Fruit fly (Drosophila melanogaster) whole organism, embryonic: ENCODE measurements around the gene CG1092.

Experiments used
- Abd-B ChIP-seq: fragments of 200-800 bp; sonication (Bioruptor generic); optimal IDR thresholded peaks from 2 replicates; lab custom pipeline; 2018; ENCODE audit warnings: missing biosample characterization, mild to moderate bottlenecking, missing genetic modification characterization, moderate library complexity
- CG13894 ChIP-seq: fragments of 200-800 bp; sonication (Bioruptor generic); optimal IDR thresholded peaks from 3 replicates; lab custom pipeline; 2018; ENCODE audit warnings: missing biosample characterization, mild to moderate bottlenecking, missing genetic modification characterization, moderate library complexity
- CG4820 ChIP-seq: fragments of 200-800 bp; sonication (Bioruptor generic); optimal IDR thresholded peaks from 3 replicates; lab custom pipeline; 2016; ENCODE audit warnings: missing biosample characterization, missing genetic modification characterization
- hth ChIP-seq: fragments of >200 bp; optimal IDR thresholded peaks from 2 replicates; lab custom pipeline; 2017; ENCODE audit warnings: inconsistent platforms
- nerfin-1 ChIP-seq: fragments of 200-800 bp; sonication (Bioruptor generic); optimal IDR thresholded peaks from 3 replicates; lab custom pipeline; 2019; ENCODE audit warnings: missing biosample characterization, mild to moderate bottlenecking, missing genetic modification characterization, moderate library complexity
- psq ChIP-seq: fragments of 200-800 bp; sonication (Bioruptor generic); optimal IDR thresholded peaks from 2 replicates; lab custom pipeline; 2017; ENCODE audit warnings: missing biosample characterization, missing genetic modification characterization
- zfh2 ChIP-seq: fragments of 200-800 bp; sonication (Bioruptor generic); optimal IDR thresholded peaks from 2 replicates; lab custom pipeline; 2016; ENCODE audit warnings: missing biosample characterization, missing genetic modification characterization

dm6 chr3R:4291289-4291688 is 24.7 kb downstream of the CG1092 start:
- no peak for TF ChIP-seq Abd-B
- no peak for TF ChIP-seq nerfin-1 (tag; lab: Kevin White, UChicago)
- TF ChIP-seq psq (GFP tag; lab: Kevin White, UChicago): no peak
- no peak for TF ChIP-seq zfh2 (GFP tag; lab: Kevin White, UChicago)
- TF ChIP-seq CG4820 (GFP tag; lab: Kevin White, UChicago): no peak
- TF ChIP-seq hth (lab: Kevin White, UChicago): no peak
- peak; percentile 13 for TF ChIP-seq CG13894 (tag; lab: Kevin White, UChicago)
